Worm (Caenorhabditis elegans) whole organism, midembryonic: ENCODE data around the gene unc-61.

Experiments used
- cog-1 ChIP-seq: sonication (generic microtip); optimal IDR thresholded peaks from 2 replicates; lab custom pipeline; 2016; ENCODE audit warnings: missing genetic modification characterization, missing compliant biosample characterization
- flt-1 ChIP-seq: fragments of 200-800 bp; sonication (Bioruptor generic); IDR thresholded peaks from 2 replicates; pipeline ENCODE4 v1.3.6; 2022; ENCODE audit warnings: missing genetic modification characterization, missing compliant biosample characterization
- klf-2 ChIP-seq: fragments of 200-800 bp; sonication (Bioruptor generic); conservative IDR thresholded peaks from 2 replicates; pipeline ENCODE4 v1.3.6; 2022; ENCODE audit warnings: missing genetic modification reagents, missing genetic modification characterization, missing compliant biosample characterization
- med-1 ChIP-seq: sonication (generic microtip); optimal IDR thresholded peaks from 2 replicates; lab custom pipeline; 2017; ENCODE audit warnings: missing genetic modification characterization, mild to moderate bottlenecking, missing compliant biosample characterization, antibody characterized with exemption, missing genetic modification reagents; ENCODE audit not compliant: insufficient read depth
- tab-1 ChIP-seq: fragments of 200-800 bp; sonication (Bioruptor generic); IDR thresholded peaks from 2 replicates; pipeline ENCODE4 v1.3.6; 2022; ENCODE audit warnings: missing genetic modification characterization, missing compliant biosample characterization

DNA sequence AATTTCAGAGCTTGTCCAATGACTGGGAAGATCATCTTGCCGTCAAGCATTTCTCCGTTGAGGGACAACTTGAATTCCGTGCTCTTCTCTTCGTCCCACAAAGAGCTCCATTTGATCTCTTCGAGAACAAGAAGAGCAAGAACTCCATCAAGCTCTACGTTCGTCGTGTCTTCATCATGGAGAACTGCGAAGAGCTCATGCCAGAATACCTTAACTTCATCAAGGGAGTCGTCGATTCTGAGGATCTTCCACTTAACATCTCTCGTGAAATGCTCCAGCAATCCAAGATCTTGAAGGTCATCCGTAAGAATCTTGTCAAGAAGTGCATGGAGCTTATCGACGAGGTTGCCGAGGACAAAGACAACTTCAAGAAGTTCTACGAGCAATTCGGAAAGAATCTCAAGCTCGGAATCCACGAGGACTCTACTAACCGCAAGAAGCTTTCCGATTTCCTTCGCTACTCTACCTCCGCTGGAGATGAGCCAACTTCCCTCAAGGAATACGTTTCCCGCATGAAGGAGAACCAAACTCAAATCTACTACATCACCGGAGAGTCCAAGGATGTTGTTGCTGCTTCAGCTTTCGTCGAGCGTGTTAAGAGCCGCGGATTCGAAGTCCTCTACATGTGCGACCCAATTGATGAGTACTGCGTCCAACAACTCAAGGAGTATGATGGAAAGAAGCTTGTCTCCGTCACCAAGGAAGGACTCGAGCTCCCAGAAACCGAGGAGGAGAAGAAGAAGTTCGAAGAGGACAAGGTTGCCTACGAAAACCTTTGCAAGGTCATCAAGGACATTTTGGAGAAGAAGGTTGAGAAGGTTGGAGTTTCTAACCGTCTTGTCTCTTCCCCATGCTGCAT lies 46.7 kb downstream of the unc-61 start:
- TF ChIP-seq cog-1 (no peak), med-1 (GFP tag; lab: Kevin White, UChicago) (no peak), tab-1 (GFP tag; lab: Robert Waterston, UW) (no peak), flt-1 (no peak), klf-2 (GFP tag; lab: Robert Waterston, UW) (no peak)
